Fruit fly (Drosophila melanogaster): ENCODE results near the gene Pmvk.

Pmvk gene

dm6 chr2L:19537779-19538456, 42.2 kb downstream of the Pmvk start, which contains the start of gene CG13082 (continued):
- TF ChIP-seq CG15601 (tag; optimal IDR thresholded peaks at IDR 0.05) (peak; percentile 77), Elba2 (GFP tag; optimal IDR thresholded peaks at IDR 0.05) (no peak), CG17568 (GFP tag; optimal IDR thresholded peaks at IDR 0.05) (peak; percentile 5), jing (GFP tag; optimal IDR thresholded peaks at IDR 0.05) (no peak), CG10979 (tag; optimal IDR thresholded peaks at IDR 0.05) (peak; percentile 85), MTF-1 (GFP tag; optimal IDR thresholded peaks at IDR 0.05; ENCODE audit: borderline replicate concordance) (no peak), H15 (GFP tag; IDR thresholded peaks at IDR 0.05) (0 out of 3 replicates have a peak, but pooled peaks have one; percentile 11), Hsf (GFP tag; optimal IDR thresholded peaks at IDR 0.05) (peak; percentile 51), CG11247 (GFP tag; IDR thresholded peaks at IDR 0.05) (no peak), CG12104 (GFP tag; optimal IDR thresholded peaks at IDR 0.05) (no peak), CG2712 (tag; optimal IDR thresholded peaks at IDR 0.05) (peak; percentile 83), CG4854 (GFP tag; optimal IDR thresholded peaks at IDR 0.05) (no peak), yki (optimal IDR thresholded peaks at IDR 0.05) (no peak), croc (GFP tag; conservative IDR thresholded peaks at IDR 0.05) (peak; percentile 50), danr (GFP tag; IDR thresholded peaks at IDR 0.05) (no peak), CG4360 (GFP tag; IDR thresholded peaks at IDR 0.05) (no peak), maf-S (GFP tag; optimal IDR thresholded peaks at IDR 0.05) (no peak), CG2120 (GFP tag; optimal IDR thresholded peaks at IDR 0.05) (no peak), CG17359 (tag; optimal IDR thresholded peaks at IDR 0.05) (peak; percentile 11), CG8089 (GFP tag; optimal IDR thresholded peaks at IDR 0.05) (no peak), CG14014 (GFP tag; IDR thresholded peaks at IDR 0.05) (no peak), ci (GFP tag; IDR thresholded peaks at IDR 0.05) (peak; percentile 54; the same call in 2 of the 3 replicates), Dad (GFP tag; optimal IDR thresholded peaks at IDR 0.05) (no peak), scrt (GFP tag; optimal IDR thresholded peaks at IDR 0.05) (no peak), Jarid2 (GFP tag; optimal IDR thresholded peaks at IDR 0.05) (peak; percentile 20), dysf (GFP tag; IDR thresholded peaks at IDR 0.05) (0 out of 3 replicates have a peak, but pooled peaks have one; percentile 17), kni (GFP tag; optimal IDR thresholded peaks at IDR 0.05) (peak; percentile 73), gro (GFP tag; optimal IDR thresholded peaks at IDR 0.05) (no peak), Side (GFP tag; optimal IDR thresholded peaks at IDR 0.05) (no peak), CG3726 (GFP tag; IDR thresholded peaks at IDR 0.05) (no peak), CG10321 (GFP tag; IDR thresholded peaks at IDR 0.05) (no peak), Mes4 (GFP tag; optimal IDR thresholded peaks at IDR 0.05) (peak; percentile 40), Antp (GFP tag; optimal IDR thresholded peaks at IDR 0.05) (peak; percentile 16), gce (GFP tag; IDR thresholded peaks at IDR 0.05) (no peak), gem (tag; optimal IDR thresholded peaks at IDR 0.05) (peak; percentile 76), ro (GFP tag; IDR thresholded peaks at IDR 0.05) (no peak), Dip2 (GFP tag; IDR thresholded peaks at IDR 0.05) (no peak), CG8478 (optimal IDR thresholded peaks at IDR 0.05) (no peak), Dfd (GFP tag; optimal IDR thresholded peaks at IDR 0.05) (no peak), fd3F (GFP tag; optimal IDR thresholded peaks at IDR 0.05) (no peak), row (GFP tag; IDR thresholded peaks at IDR 0.05) (peak; percentile 61), NK7.1 (GFP tag; optimal IDR thresholded peaks at IDR 0.05) (no peak), CG14441 (GFP tag; IDR thresholded peaks at IDR 0.05) (no peak), CG9727 (GFP tag; optimal IDR thresholded peaks at IDR 0.05) (peak; percentile 58), Abd-B (GFP tag; optimal IDR thresholded peaks at IDR 0.05) (peak; percentile 8), vvl (GFP tag; IDR thresholded peaks at IDR 0.05) (peak; percentile 36; the same call in 1 of the 2 replicates), jumu (GFP tag; optimal IDR thresholded peaks at IDR 0.05) (peak; percentile 2), CG10147 (GFP tag; optimal IDR thresholded peaks at IDR 0.05) (no peak), kah (GFP tag; optimal IDR thresholded peaks at IDR 0.05) (no peak), nerfin-1 (tag; optimal IDR thresholded peaks at IDR 0.05) (peak; percentile 48), onecut (GFP tag; IDR thresholded peaks at IDR 0.05) (peak; percentile 13; the same call in 1 of the 2 replicates)

All from whole organism, embryonic.